Fruit fly (Drosophila melanogaster) whole organism, wandering third instar larva: ENCODE measurements around the gene Efhc1.1.

Source experiments
- Hr78 ChIP-seq: fragments of >200 bp; optimal IDR thresholded peaks from 2 replicates; lab custom pipeline; 2017; ENCODE audit warnings: missing biosample characterization, missing genetic modification characterization
- N ChIP-seq: fragments of >200 bp; optimal IDR thresholded peaks from 2 replicates; lab custom pipeline; 2018; ENCODE audit warnings: missing biosample characterization, missing external identifiers, missing genetic modification characterization
- jim ChIP-seq: fragments of 175-275, 200-325 bp; sonication (Bioruptor generic); optimal IDR thresholded peaks from 2 replicates; lab custom pipeline; 2016; ENCODE audit warnings: missing biosample characterization, mild to moderate bottlenecking, missing genetic modification characterization
- pan ChIP-seq: fragments of >200 bp; optimal IDR thresholded peaks from 2 replicates; lab custom pipeline; 2017
- sv ChIP-seq: fragments of 200-800 bp; sonication (Bioruptor generic); optimal IDR thresholded peaks from 3 replicates; lab custom pipeline; 2016; ENCODE audit warnings: missing biosample characterization, missing genetic modification characterization
- usp ChIP-seq: fragments of >200 bp; optimal IDR thresholded peaks from 2 replicates; lab custom pipeline; 2017; ENCODE audit warnings: missing biosample characterization, missing genetic modification characterization

DNA sequence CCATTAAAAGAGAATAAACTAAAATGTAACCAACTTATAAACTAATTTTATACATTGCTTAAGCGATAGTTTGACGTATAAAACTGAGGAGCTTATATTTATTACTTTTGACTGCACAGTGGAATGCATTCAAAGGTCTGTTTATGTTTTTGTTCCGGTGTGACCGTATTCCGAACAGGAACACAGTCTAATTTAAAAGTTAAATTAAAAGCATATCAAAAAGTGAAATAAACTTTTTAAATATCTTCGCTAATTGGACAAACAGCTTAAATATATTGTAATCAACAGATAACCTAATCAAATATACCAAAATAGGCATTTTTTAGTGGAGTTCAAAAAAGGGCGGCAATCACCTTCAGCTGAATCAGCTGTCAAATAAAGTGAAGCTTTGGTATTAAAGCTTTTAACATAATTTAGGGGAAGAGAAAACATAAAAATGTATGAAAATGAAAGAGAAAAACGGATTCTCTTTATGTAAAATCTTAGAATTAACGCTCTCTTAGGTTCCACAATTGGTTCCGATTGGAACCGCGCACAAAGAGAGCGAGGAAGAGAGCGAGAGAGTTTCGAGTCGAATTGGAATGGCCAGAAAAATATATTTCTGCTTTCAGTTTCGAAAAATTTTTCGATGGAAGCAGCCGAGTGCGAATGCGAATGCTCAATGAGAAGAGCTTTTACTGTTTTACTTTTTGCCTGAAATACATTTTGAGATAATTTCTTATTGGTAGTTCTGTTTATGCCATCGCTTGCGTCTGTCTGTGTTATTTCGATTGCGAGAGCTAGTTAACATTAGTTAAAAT, 20.5 kb upstream of the Efhc1.1 start, which contains the start of the genes PGRP-LE and sd:
- TF ChIP-seq Hr78 (GFP tag; lab: Kevin White, UChicago) (no peak), jim (GFP tag; lab: Kevin White, UChicago) (no peak), pan (lab: Kevin White, UChicago) (no peak), N (GFP tag; lab: Kevin White, UChicago) (no peak), usp (GFP tag; lab: Kevin White, UChicago) (no peak), sv (GFP tag; lab: Kevin White, UChicago) (no peak)
